Comparison of ENCODE assay signal across 2 fruit fly cellular contexts in genomic region chr3R:8878238-8878637, dm6.
TF ChIP-seq lines count a peak whose summit lies in the region.

No protein-coding gene starts in this region.

- TF ChIP-seq CTCF in whole organism, embryonic (GFP tag; optimal IDR thresholded peaks at IDR 0.05; lab: Kevin White, UChicago): no peak

TF ChIP-seq in whole organism, embryonic, 481 proteins besides CTCF, POLR2A, EP300 and RAD21:
- peak; percentile 35 for TF ChIP-seq sd (tag; optimal IDR thresholded peaks at IDR 0.05; lab: Kevin White, UChicago)
- no peak for TF ChIP-seq HLH4C (GFP tag; IDR thresholded peaks at IDR 0.05; lab: Robert Waterston, UW; ENCODE audit: partially characterized antibody)
- no peak for TF ChIP-seq CG8281 (tag; optimal IDR thresholded peaks at IDR 0.05; lab: Kevin White, UChicago)
- TF ChIP-seq Xrp1 (GFP tag; IDR thresholded peaks at IDR 0.05; lab: Robert Waterston, UW): no peak
- no peak for TF ChIP-seq D19B (GFP tag; optimal IDR thresholded peaks at IDR 0.05; lab: Kevin White, UChicago)
- peak; percentile 55 for TF ChIP-seq Awh (GFP tag; IDR thresholded peaks at IDR 0.05; lab: Robert Waterston, UW)
- peak; percentile 88 for TF ChIP-seq oc (tag; optimal IDR thresholded peaks at IDR 0.05; lab: Kevin White, UChicago)
- peak; percentile 21 for TF ChIP-seq CG13894 (tag; optimal IDR thresholded peaks at IDR 0.05; lab: Kevin White, UChicago)
- no peak for TF ChIP-seq CG18262 (tag; optimal IDR thresholded peaks at IDR 0.05; lab: Kevin White, UChicago)
- TF ChIP-seq CG12104 (GFP tag; optimal IDR thresholded peaks at IDR 0.05; lab: Kevin White, UChicago): no peak
- TF ChIP-seq vvl (GFP tag; IDR thresholded peaks at IDR 0.05; lab: Robert Waterston, UW): peak; percentile 30
- TF ChIP-seq bbx (GFP tag; IDR thresholded peaks at IDR 0.05; lab: Robert Waterston, UW; ENCODE audit: partially characterized antibody): no peak
- no peak for TF ChIP-seq nerfin-2 (GFP tag; IDR thresholded peaks at IDR 0.05; lab: Robert Waterston, UW; ENCODE audit: partially characterized antibody)
- TF ChIP-seq CG6683 (GFP tag; optimal IDR thresholded peaks at IDR 0.05; lab: Kevin White, UChicago): no peak
- TF ChIP-seq pros (GFP tag; optimal IDR thresholded peaks at IDR 0.05; lab: Kevin White, UChicago): peak; percentile 80
- TF ChIP-seq Pdp1 (GFP tag; optimal IDR thresholded peaks at IDR 0.05; lab: Kevin White, UChicago): peak in 1 of 2 experiments; percentile 36
- TF ChIP-seq chinmo (GFP tag; IDR thresholded peaks at IDR 0.05; lab: Robert Waterston, UW; ENCODE audit: partially characterized antibody): peak; percentile 93
- TF ChIP-seq Hmx (GFP tag; optimal IDR thresholded peaks at IDR 0.05; lab: Kevin White, UChicago): no peak
- TF ChIP-seq zen2 (GFP tag; IDR thresholded peaks at IDR 0.05; lab: Robert Waterston, UW; ENCODE audit: partially characterized antibody): 0 out of 3 replicates have a peak, but pooled peaks have one; percentile 40
- peak; percentile 91 for TF ChIP-seq abd-A (tag; optimal IDR thresholded peaks at IDR 0.05; lab: Kevin White, UChicago)
- TF ChIP-seq CG15269 (tag; optimal IDR thresholded peaks at IDR 0.05; lab: Kevin White, UChicago): peak; percentile 52
- no peak for TF ChIP-seq cg (GFP tag; optimal IDR thresholded peaks at IDR 0.05; lab: Kevin White, UChicago)
- peak in 1 of 2 experiments; percentile 78 for TF ChIP-seq Hr78 (GFP tag; optimal IDR thresholded peaks at IDR 0.05; lab: Kevin White, UChicago)
- TF ChIP-seq CG16863 (GFP tag; optimal IDR thresholded peaks at IDR 0.05; lab: Kevin White, UChicago): no peak
- no peak for TF ChIP-seq CG14667 (GFP tag; IDR thresholded peaks at IDR 0.05; lab: Robert Waterston, UW)
- TF ChIP-seq ken (GFP tag; IDR thresholded peaks at IDR 0.05; lab: Robert Waterston, UW): no peak
- peak; percentile 62; the same call in 1 of the 3 replicates for TF ChIP-seq CG6175 (GFP tag; IDR thresholded peaks at IDR 0.05; lab: Robert Waterston, UW)

TF ChIP-seq in whole organism, prepupa, 60 proteins besides CTCF, POLR2A, EP300 and RAD21:
- no peak for TF ChIP-seq CG10669 (GFP tag; optimal IDR thresholded peaks at IDR 0.05; lab: Kevin White, UChicago)
- TF ChIP-seq Eip78C (GFP tag; lab: Kevin White, UChicago): peak; percentile 15
- TF ChIP-seq Eip93F (GFP tag; optimal IDR thresholded peaks at IDR 0.05; lab: Kevin White, UChicago): no peak
- TF ChIP-seq CG32006 (GFP tag; optimal IDR thresholded peaks at IDR 0.05; lab: Kevin White, UChicago): no peak
- no peak for TF ChIP-seq Hr38 (GFP tag; optimal IDR thresholded peaks at IDR 0.05; lab: Kevin White, UChicago)
